Worm (Caenorhabditis elegans): Measurements from ENCODE around the gene C08F1.8.
"Not testable (repeated sequence)": the region's sequence is repeated elsewhere in the genome, so short reads cannot be mapped to it uniquely, and the experiment has no call there.

C08F1.8 gene

DNA sequence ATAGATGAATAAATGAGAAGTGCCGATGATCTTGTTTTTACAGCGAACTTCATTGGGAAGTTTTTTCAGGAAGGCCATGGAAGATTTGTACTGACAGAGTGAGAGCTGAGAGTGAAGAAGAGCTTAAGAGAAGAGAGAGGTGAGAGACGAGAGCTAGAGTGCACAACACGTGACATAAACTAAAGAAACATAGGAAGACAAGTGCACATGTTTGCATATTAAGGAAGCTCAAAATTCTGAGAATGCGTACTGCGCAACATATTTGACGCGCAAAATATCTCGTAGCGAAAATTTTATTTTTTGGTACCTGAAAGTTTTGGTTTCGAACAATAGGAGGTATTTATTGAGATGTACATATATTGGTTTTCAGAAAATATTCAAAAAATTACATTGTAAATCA, at the start of gene C08F1.8:
Gene C08F1.8, minus strand, starts transcription at position 101 of the 400 bp plus-strand sequence.
- peak in 1 of 3 experiments; percentile 37 for TF ChIP-seq dpl-1 (GFP tag; optimal IDR thresholded peaks at IDR 0.05)
- peak; percentile 24 for TF ChIP-seq fkh-8 (tag; optimal IDR thresholded peaks at IDR 0.05)
- peak; percentile 4 for TF ChIP-seq dsc-1 (tag; optimal IDR thresholded peaks at IDR 0.05)
- no peak for TF ChIP-seq ets-5 (GFP tag; IDR thresholded peaks at IDR 0.05)
- TF ChIP-seq lin-14 (GFP tag; optimal IDR thresholded peaks at IDR 0.05): peak; percentile 29
- TF ChIP-seq unc-86 (tag; optimal IDR thresholded peaks at IDR 0.05): peak; percentile 52
- TF ChIP-seq efl-1 (optimal IDR thresholded peaks at IDR 0.05): peak; percentile 4 to 38
- TF ChIP-seq efl-1 (GFP tag; optimal IDR thresholded peaks at IDR 0.05 in 1 of 2): peak in 1 of 2 experiments; percentile 29
- no peak for TF ChIP-seq lin-13 (GFP tag; optimal IDR thresholded peaks at IDR 0.05)
- peak in 1 of 2 experiments; percentile 8 for TF ChIP-seq lin-35 (GFP tag; optimal IDR thresholded peaks at IDR 0.05)
- TF ChIP-seq blmp-1 (tag; optimal IDR thresholded peaks at IDR 0.05): no peak
- TF ChIP-seq F16B12.6 (tag; optimal IDR thresholded peaks at IDR 0.05): peak; percentile 31

DNA sequence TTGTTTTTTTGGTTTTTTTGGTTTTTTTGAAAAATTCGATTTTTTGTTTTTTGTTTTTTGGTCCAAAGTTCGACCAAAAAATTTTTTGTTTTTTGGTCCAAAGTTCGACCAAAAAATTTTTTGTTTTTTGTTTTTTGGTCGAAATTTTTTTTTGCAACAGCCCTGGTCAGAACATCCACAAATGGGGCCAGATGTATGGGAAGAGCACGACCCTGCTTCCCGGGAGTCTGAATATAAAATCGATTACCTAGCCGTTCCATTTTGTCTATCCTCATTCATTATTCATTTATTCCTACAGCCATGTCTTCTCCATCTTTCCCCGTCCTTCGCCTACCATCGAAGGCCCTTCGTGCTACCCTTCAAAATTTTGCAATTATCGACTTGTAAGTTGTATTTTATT, 46.0 kb upstream of the C08F1.8 start, which contains the start of gene fbxb-95:
Gene fbxb-95, plus strand, starts transcription at position 301 of the 400 bp plus-strand sequence.
- TF ChIP-seq fos-1, C34B4.2, egl-13 (tag; optimal IDR thresholded peaks at IDR 0.05): not testable (repeated sequence)

DNA sequence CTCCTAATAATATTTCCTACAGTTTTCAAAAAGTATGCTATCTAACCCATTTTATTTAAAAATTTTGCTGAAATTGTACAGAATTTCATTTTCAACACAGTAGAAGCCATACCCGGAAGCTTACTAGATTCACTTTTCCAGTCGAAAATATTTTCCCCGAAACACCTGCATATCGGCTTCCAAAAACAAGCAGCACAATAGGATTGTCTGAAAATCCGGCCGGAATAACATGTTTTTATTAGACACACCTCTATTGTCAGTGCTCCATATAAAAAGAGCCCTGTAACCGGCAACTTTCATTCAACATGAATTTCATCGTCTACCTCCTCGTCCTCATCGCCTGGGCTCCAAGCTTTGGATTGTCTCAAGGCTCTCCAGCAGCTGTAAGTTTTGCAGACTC, 44.4 kb upstream of the C08F1.8 start, which contains the start of gene C52E2.2:
Gene C52E2.2, plus strand, starts transcription at position 301 of the 400 bp plus-strand sequence.
- TF ChIP-seq unc-130 (tag; optimal IDR thresholded peaks at IDR 0.05) (no peak), ces-1 (GFP tag; optimal IDR thresholded peaks at IDR 0.05) (no peak), nhr-90 (tag; optimal IDR thresholded peaks at IDR 0.05; ENCODE audit: poor library complexity) (no peak), C34B4.2 (tag; optimal IDR thresholded peaks at IDR 0.05) (no peak), nhr-11 (tag; optimal IDR thresholded peaks at IDR 0.05) (no peak), sup-37 (GFP tag; optimal IDR thresholded peaks at IDR 0.05) (no peak), lin-39 (tag; optimal IDR thresholded peaks at IDR 0.05) (no peak), unc-86 (tag; optimal IDR thresholded peaks at IDR 0.05) (no peak)

DNA sequence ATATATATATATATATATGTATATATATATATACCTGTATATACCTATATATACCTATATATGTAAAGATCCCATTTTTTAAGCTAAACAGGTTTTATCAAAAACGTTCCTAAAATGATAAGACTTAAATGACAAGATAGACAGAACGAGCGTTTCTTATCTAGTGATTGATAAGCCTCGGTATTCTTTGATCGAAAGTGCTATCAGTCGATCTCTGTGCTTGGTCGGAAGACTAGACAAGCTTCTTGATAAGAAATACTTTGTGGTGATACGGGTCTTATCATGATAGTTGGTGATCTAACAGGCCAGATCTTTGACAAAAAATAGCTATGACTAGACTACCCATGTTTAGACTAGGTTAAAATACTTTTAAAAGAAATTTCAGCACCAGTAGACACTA, 43.6 kb upstream of the C08F1.8 start:
- TF ChIP-seq unc-130 (tag; optimal IDR thresholded peaks at IDR 0.05) (no peak), hlh-17 (GFP tag; optimal IDR thresholded peaks at IDR 0.05; ENCODE audit: borderline replicate concordance) (no peak), ceh-88 (GFP tag; IDR thresholded peaks at IDR 0.05) (no peak), sox-4 (tag; optimal IDR thresholded peaks at IDR 0.05) (no peak), pag-3 (tag; optimal IDR thresholded peaks at IDR 0.05; ENCODE audit: borderline replicate concordance, insufficient read depth) (no peak), hpl-2 (GFP tag; optimal IDR thresholded peaks at IDR 0.05) (no peak), ces-1 (GFP tag; optimal IDR thresholded peaks at IDR 0.05) (no peak), mdl-1 (tag; optimal IDR thresholded peaks at IDR 0.05) (peak in 1 of 2 experiments; percentile 7), aha-1 (tag; optimal IDR thresholded peaks at IDR 0.05) (no peak), C04F5.9 (tag; optimal IDR thresholded peaks at IDR 0.05) (no peak), fkh-4 (tag; optimal IDR thresholded peaks at IDR 0.05; ENCODE audit: borderline replicate concordance) (no peak), irx-1 (tag; optimal IDR thresholded peaks at IDR 0.05) (no peak), Y116A8C.19 (tag; optimal IDR thresholded peaks at IDR 0.05; ENCODE audit: borderline replicate concordance) (no peak), sptf-1 (tag; optimal IDR thresholded peaks at IDR 0.05) (no peak), nhr-84 (tag; optimal IDR thresholded peaks at IDR 0.05) (no peak), lin-35 (GFP tag; optimal IDR thresholded peaks at IDR 0.05) (peak in 1 of 2 experiments; percentile 40), zip-4 (GFP tag; optimal IDR thresholded peaks at IDR 0.05) (no peak), isw-1 (GFP tag; IDR thresholded peaks at IDR 0.05) (no peak), fos-1 (tag; optimal IDR thresholded peaks at IDR 0.05) (no peak), mep-1 (tag; optimal IDR thresholded peaks at IDR 0.05) (no peak), ceh-63 (GFP tag; optimal IDR thresholded peaks at IDR 0.05) (no peak), egl-13 (tag; optimal IDR thresholded peaks at IDR 0.05) (no peak), swsn-7 (tag; optimal IDR thresholded peaks at IDR 0.05) (no peak), snu-23 (GFP tag; optimal IDR thresholded peaks at IDR 0.05) (no peak), lir-3 (tag; optimal IDR thresholded peaks at IDR 0.05; ENCODE audit: poor library complexity) (no peak), elt-3 (tag; optimal IDR thresholded peaks at IDR 0.05) (peak in 2 of 6 experiments; percentile 68 to 69), nhr-20 (tag; optimal IDR thresholded peaks at IDR 0.05) (peak; percentile 58), tlp-1 (tag; optimal IDR thresholded peaks at IDR 0.05) (peak; percentile 84), C16A3.4 (tag; optimal IDR thresholded peaks at IDR 0.05) (no peak), lsy-2 (tag; optimal IDR thresholded peaks at IDR 0.05) (peak in 1 of 2 experiments; percentile 34), pqm-1 (tag; optimal IDR thresholded peaks at IDR 0.05) (peak; percentile 92)

Measured in whole organism, L1 larva.